Fruit fly (Drosophila melanogaster) whole organism, embryonic: Measurements from ENCODE around the gene dsx-c73A.

ENCODE experiments used
- Atf6 ChIP-seq: fragments of 200-800 bp; sonication (Bioruptor generic); IDR thresholded peaks from 2 replicates; pipeline ENCODE4 v1.3.6; 2022; ENCODE audit warnings: missing biosample characterization, missing genetic modification characterization
- Awh ChIP-seq: fragments of 200-800 bp; sonication (Bioruptor generic); IDR thresholded peaks from 2 replicates; pipeline ENCODE4, ENCODE4 v1.3.6; 2022; ENCODE audit warnings: missing biosample characterization, missing genetic modification characterization
- B-H2 ChIP-seq: fragments of 200-800 bp; sonication (Bioruptor generic); optimal IDR thresholded peaks from 2 replicates; lab custom pipeline; 2018; ENCODE audit warnings: missing biosample characterization, mild to moderate bottlenecking, missing genetic modification characterization
- C15 ChIP-seq: fragments of 200-800 bp; sonication (Bioruptor generic); IDR thresholded peaks from 3 replicates; pipeline ENCODE4 v1.3.6; 2022; ENCODE audit warnings: missing biosample characterization, missing genetic modification characterization
- CG10321 ChIP-seq: fragments of 200-800 bp; sonication (Bioruptor generic); IDR thresholded peaks from 2 replicates; pipeline ENCODE4 v1.3.6; 2022; ENCODE audit warnings: missing biosample characterization, missing genetic modification characterization
- CG10366 ChIP-seq: fragments of 200-800 bp; sonication (Bioruptor generic); IDR thresholded peaks from 2 replicates; pipeline ENCODE4 v1.3.6; 2022; ENCODE audit warnings: missing biosample characterization, missing genetic modification characterization
- CG11085 ChIP-seq: fragments of 200-800 bp; sonication (Bioruptor generic); IDR thresholded peaks from 2 replicates; pipeline ENCODE4 v1.3.6; 2022; ENCODE audit warnings: missing biosample characterization, missing genetic modification characterization
- CG13296 ChIP-seq: fragments of 200-800 bp; sonication (Bioruptor generic); optimal IDR thresholded peaks from 3 replicates; lab custom pipeline; 2018; ENCODE audit warnings: missing biosample characterization, mild to moderate bottlenecking, missing genetic modification characterization
- CG13775 ChIP-seq: fragments of 200-800 bp; sonication (Bioruptor generic); optimal IDR thresholded peaks from 3 replicates; lab custom pipeline; 2017; ENCODE audit warnings: missing biosample characterization, mild to moderate bottlenecking, missing genetic modification characterization
- CG14014 ChIP-seq: fragments of 200-800 bp; sonication (Bioruptor generic); IDR thresholded peaks from 2 replicates; pipeline ENCODE4 v1.3.6; 2022; ENCODE audit warnings: missing biosample characterization, missing genetic modification characterization
- CG14441 ChIP-seq: fragments of 200-800 bp; sonication (Bioruptor generic); IDR thresholded peaks from 2 replicates; pipeline ENCODE4 v1.3.6; 2022; ENCODE audit warnings: missing biosample characterization, missing genetic modification characterization
- CG15601 ChIP-seq: fragments of 200-800 bp; sonication (Bioruptor generic); optimal IDR thresholded peaks from 3 replicates; lab custom pipeline; 2019; ENCODE audit warnings: missing biosample characterization, mild to moderate bottlenecking, missing genetic modification characterization, moderate library complexity
- CG17361 ChIP-seq: fragments of 200-800 bp; sonication (Bioruptor generic); IDR thresholded peaks from 3 replicates; pipeline ENCODE4 v1.3.6; 2022; ENCODE audit warnings: missing biosample characterization, missing genetic modification characterization
- CG17568 ChIP-seq: fragments of 200-800 bp; sonication (Bioruptor generic); optimal IDR thresholded peaks from 2 replicates; lab custom pipeline; 2018; ENCODE audit warnings: missing biosample characterization, mild to moderate bottlenecking, missing genetic modification characterization, moderate library complexity
- CG2120 ChIP-seq: fragments of 200-800 bp; sonication (Bioruptor generic); optimal IDR thresholded peaks from 3 replicates; lab custom pipeline; 2016; ENCODE audit warnings: missing biosample characterization, missing genetic modification characterization
- CG30020 ChIP-seq: fragments of 200-800 bp; optimal IDR thresholded peaks from 2 replicates; lab custom pipeline; 2019; ENCODE audit warnings: missing biosample characterization, mild to moderate bottlenecking, missing genetic modification characterization, moderate library complexity
- CG3838 ChIP-seq: fragments of 200-800 bp; sonication (Bioruptor generic); optimal IDR thresholded peaks from 3 replicates; lab custom pipeline; 2016; ENCODE audit warnings: missing biosample characterization, missing genetic modification characterization
- D19A ChIP-seq: fragments of 200-800 bp; optimal IDR thresholded peaks from 3 replicates; lab custom pipeline; 2019; ENCODE audit warnings: missing biosample characterization, mild to moderate bottlenecking, missing genetic modification characterization, moderate library complexity
- Dip3 ChIP-seq: fragments of 200-800 bp; sonication (Bioruptor generic); optimal IDR thresholded peaks from 3 replicates; lab custom pipeline; 2016; ENCODE audit warnings: missing biosample characterization, missing genetic modification characterization
- Dp ChIP-seq: fragments of 200-800 bp; sonication (Bioruptor generic); optimal IDR thresholded peaks from 2 replicates; lab custom pipeline; 2018; ENCODE audit warnings: missing biosample characterization, mild to moderate bottlenecking, missing genetic modification characterization, moderate library complexity
- Dref ChIP-seq: fragments of 200-800 bp; sonication (Bioruptor generic); IDR thresholded peaks from 2 replicates; pipeline ENCODE4 v1.3.6; 2022; ENCODE audit warnings: missing biosample characterization, missing genetic modification characterization
- HLH3B ChIP-seq: fragments of 200-800 bp; sonication (Bioruptor generic); IDR thresholded peaks from 2 replicates; pipeline ENCODE4 v1.3.6; 2022; ENCODE audit warnings: missing biosample characterization, missing genetic modification characterization
- Hmr ChIP-seq: fragments of 200-800 bp; sonication (Bioruptor generic); optimal IDR thresholded peaks from 3 replicates; lab custom pipeline; 2017; ENCODE audit warnings: mild to moderate bottlenecking, missing biosample characterization, missing genetic modification reagents, missing genetic modification characterization
- Lim3 ChIP-seq: fragments of 200-800 bp; sonication (Bioruptor generic); IDR thresholded peaks from 2 replicates; pipeline ENCODE4 v1.3.6; 2022; ENCODE audit warnings: missing biosample characterization, missing genetic modification characterization
- MESR4 ChIP-seq: fragments of 200-800 bp; sonication (Bioruptor generic); optimal IDR thresholded peaks from 2 replicates; lab custom pipeline; 2018; ENCODE audit warnings: missing biosample characterization, mild to moderate bottlenecking, missing genetic modification characterization, moderate library complexity
- Neu2 ChIP-seq: fragments of 200-800 bp; sonication (Bioruptor generic); optimal IDR thresholded peaks from 3 replicates; lab custom pipeline; 2016; ENCODE audit warnings: missing biosample characterization, missing genetic modification characterization, borderline replicate concordance
- Nf-YC ChIP-seq: fragments of 200-800 bp; optimal IDR thresholded peaks from 3 replicates; lab custom pipeline; 2019; ENCODE audit warnings: missing biosample characterization, mild to moderate bottlenecking, missing genetic modification characterization, moderate library complexity
- Optix ChIP-seq: fragments of 200-800 bp; sonication (Bioruptor generic); IDR thresholded peaks from 3 replicates; pipeline ENCODE4 v1.3.6; 2022; ENCODE audit warnings: missing biosample characterization, missing genetic modification characterization
- Poxn ChIP-seq: fragments of 200-800 bp; sonication (Bioruptor generic); IDR thresholded peaks from 2 replicates; pipeline ENCODE4 v1.3.6; 2022; ENCODE audit warnings: missing biosample characterization, missing genetic modification characterization
- Sox102F ChIP-seq: fragments of 200-800 bp; sonication (Bioruptor generic); optimal IDR thresholded peaks from 2 replicates; lab custom pipeline; 2018; ENCODE audit warnings: missing biosample characterization, mild to moderate bottlenecking, missing genetic modification characterization, moderate library complexity
- Stat92E ChIP-seq, 3 experiments: fragments of >200 bp in 2 of 3; fragments of 200-800 bp in 1 of 3; sonication (Bioruptor generic) in 1 of 3; optimal IDR thresholded peaks; 2 replicates each; lab custom pipeline; 2017 to 2019; ENCODE audit warnings: missing biosample characterization in 3 of 3, missing genetic modification characterization in 3 of 3, mild to moderate bottlenecking in 1 of 3, moderate library complexity in 1 of 3
- al ChIP-seq: fragments of 200-800 bp; sonication (Bioruptor generic); IDR thresholded peaks from 2 replicates; pipeline ENCODE4 v1.3.6; 2022; ENCODE audit warnings: missing biosample characterization, missing genetic modification characterization
- cwo ChIP-seq: fragments of 200-800 bp; sonication (Bioruptor generic); optimal IDR thresholded peaks from 3 replicates; lab custom pipeline; 2017; ENCODE audit warnings: missing biosample characterization, missing genetic modification characterization, mild to moderate bottlenecking, moderate library complexity, missing genetic modification reagents
- dysf ChIP-seq: fragments of 200-800 bp; sonication (Bioruptor generic); IDR thresholded peaks from 3 replicates; pipeline ENCODE4 v1.3.6; 2022; ENCODE audit warnings: missing biosample characterization, missing genetic modification characterization
- ewg ChIP-seq: fragments of 200-800 bp; sonication (Bioruptor generic); optimal IDR thresholded peaks from 3 replicates; lab custom pipeline; 2017; ENCODE audit warnings: mild to moderate bottlenecking, missing biosample characterization, missing genetic modification reagents, missing genetic modification characterization
- fd96Cb ChIP-seq: fragments of 200-800 bp; sonication (Bioruptor generic); optimal IDR thresholded peaks from 2 replicates; lab custom pipeline; 2018; ENCODE audit warnings: missing biosample characterization, mild to moderate bottlenecking, missing genetic modification characterization, moderate library complexity
- ham ChIP-seq: fragments of 200-800 bp; sonication (Bioruptor generic); IDR thresholded peaks from 2 replicates; pipeline ENCODE4 v1.3.6; 2022; ENCODE audit warnings: missing biosample characterization, missing genetic modification characterization
- hth ChIP-seq: fragments of >200 bp; optimal IDR thresholded peaks from 2 replicates; lab custom pipeline; 2017; ENCODE audit warnings: inconsistent platforms
- ind ChIP-seq: fragments of 200-800 bp; sonication (Bioruptor generic); optimal IDR thresholded peaks from 3 replicates; lab custom pipeline; 2016; ENCODE audit warnings: missing biosample characterization, missing genetic modification characterization
- kay ChIP-seq: fragments of 200-800 bp; sonication (Bioruptor generic); optimal IDR thresholded peaks from 2 replicates; lab custom pipeline; 2016; ENCODE audit warnings: missing biosample characterization, missing genetic modification characterization
- luna ChIP-seq: fragments of 200-800 bp; sonication (Bioruptor generic); optimal IDR thresholded peaks from 2 replicates; lab custom pipeline; 2016; ENCODE audit warnings: missing biosample characterization, missing genetic modification characterization
- odd ChIP-seq: fragments of 200-800 bp; sonication (Bioruptor generic); optimal IDR thresholded peaks from 2 replicates; lab custom pipeline; 2017; ENCODE audit warnings: missing biosample characterization, mild to moderate bottlenecking, missing genetic modification characterization
- pho ChIP-seq: fragments of 200-800 bp; sonication (Bioruptor generic); optimal IDR thresholded peaks from 2 replicates; lab custom pipeline; 2016; ENCODE audit warnings: missing biosample characterization, missing genetic modification characterization
- pzg ChIP-seq: fragments of 200-800 bp; sonication (Bioruptor generic); optimal IDR thresholded peaks from 3 replicates; lab custom pipeline; 2018; ENCODE audit warnings: missing biosample characterization, mild to moderate bottlenecking, missing genetic modification characterization, moderate library complexity
- row ChIP-seq: fragments of 200-800 bp; sonication (Bioruptor generic); IDR thresholded peaks from 3 replicates; pipeline ENCODE4 v1.3.6; 2022; ENCODE audit warnings: missing biosample characterization, missing genetic modification characterization
- schlank ChIP-seq: fragments of 200-800 bp; sonication (Bioruptor generic); optimal IDR thresholded peaks from 2 replicates; lab custom pipeline; 2018; ENCODE audit warnings: missing biosample characterization, mild to moderate bottlenecking, missing genetic modification characterization
- seq ChIP-seq: fragments of 200-800 bp; sonication (Bioruptor generic); IDR thresholded peaks from 2 replicates; pipeline ENCODE4 v1.3.6; 2022; ENCODE audit warnings: missing biosample characterization, missing genetic modification characterization
- sr ChIP-seq: fragments of 200-800 bp; sonication (Bioruptor generic); IDR thresholded peaks from 3 replicates; pipeline ENCODE4 v1.3.6; 2022; ENCODE audit warnings: missing biosample characterization, missing genetic modification characterization
- stwl ChIP-seq: fragments of 200-800 bp; sonication (Bioruptor generic); optimal IDR thresholded peaks from 3 replicates; lab custom pipeline; 2018; ENCODE audit warnings: missing biosample characterization, mild to moderate bottlenecking, missing genetic modification characterization, moderate library complexity
- unpg ChIP-seq: fragments of 200-800 bp; sonication (Bioruptor generic); optimal IDR thresholded peaks from 3 replicates; lab custom pipeline; 2018; ENCODE audit warnings: missing biosample characterization, mild to moderate bottlenecking, missing genetic modification characterization, moderate library complexity

dsx-c73A gene

DNA sequence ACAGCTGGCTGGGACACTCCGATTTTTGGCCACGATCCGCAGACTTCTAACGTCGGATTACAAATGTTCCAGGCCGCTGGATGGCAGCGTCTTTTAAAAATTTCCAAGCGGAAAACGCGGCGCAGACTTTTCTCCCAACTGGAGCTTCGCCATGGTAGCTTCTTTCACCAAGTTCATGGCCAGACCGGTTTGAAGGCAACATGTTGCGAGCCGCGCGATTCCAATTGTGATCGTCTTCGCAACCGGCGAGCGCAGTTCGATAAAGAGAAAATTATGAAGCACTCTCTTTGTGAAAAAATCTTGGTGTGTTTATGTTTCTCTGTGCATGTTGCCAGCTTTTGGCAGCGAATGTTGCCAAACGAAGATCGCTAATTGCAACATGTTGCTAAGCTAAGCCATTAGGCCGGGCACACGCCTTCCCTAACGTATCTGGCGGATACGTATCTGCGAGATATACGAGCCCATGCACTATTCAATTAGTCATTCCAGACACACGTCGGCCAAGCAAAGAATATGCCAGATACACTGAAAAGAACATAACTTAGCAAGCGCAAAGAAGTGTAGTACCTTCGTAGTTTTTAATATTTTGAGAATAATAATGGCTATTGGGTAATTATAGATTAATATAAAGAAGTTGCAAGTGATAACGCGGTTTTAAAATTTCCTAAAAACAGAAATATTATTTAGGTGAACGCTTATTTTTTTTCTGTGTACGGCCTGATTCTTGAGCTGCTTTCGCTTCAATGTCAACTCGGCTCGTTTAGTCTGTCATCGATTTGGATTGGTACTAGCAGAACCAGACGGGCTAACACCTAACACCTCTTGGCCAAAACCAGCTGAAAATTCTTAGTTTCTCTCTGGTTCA is at the start of gene dsx-c73A:
TSS of gene dsx-c73A (minus strand) at position 72 of the 865 bp plus-strand sequence.
- TF ChIP-seq CG13296 (GFP tag; lab: Kevin White, UChicago) (no peak), Awh (GFP tag; lab: Robert Waterston, UW) (0 out of 2 replicates have a peak, but pooled peaks have one; percentile 37), stwl (tag; lab: Kevin White, UChicago) (no peak), Atf6 (no peak), CG17568 (GFP tag; lab: Kevin White, UChicago) (no peak), CG11085 (no peak), Lim3 (GFP tag; lab: Robert Waterston, UW) (no peak), B-H2 (GFP tag; lab: Kevin White, UChicago) (no peak), CG30020 (no peak), CG3838 (GFP tag; lab: Kevin White, UChicago) (no peak), cwo (GFP tag; lab: Kevin White, UChicago) (no peak), hth (no peak), dysf (GFP tag; lab: Robert Waterston, UW) (no peak), CG13775 (GFP tag; lab: Kevin White, UChicago) (peak; percentile 38), row (GFP tag; lab: Robert Waterston, UW) (peak; percentile 52; the same call in 2 of the 3 replicates), unpg (GFP tag; lab: Kevin White, UChicago) (peak; percentile 42), pzg (GFP tag; lab: Kevin White, UChicago) (no peak), MESR4 (no peak), schlank (tag; lab: Kevin White, UChicago) (no peak), Hmr (GFP tag; lab: Kevin White, UChicago) (no peak), Optix (GFP tag; lab: Robert Waterston, UW) (no peak), HLH3B (GFP tag; lab: Robert Waterston, UW) (peak; percentile 24; the same call in 1 of the 2 replicates), Dip3 (no peak), CG2120 (GFP tag; lab: Kevin White, UChicago) (no peak), CG10366 (GFP tag; lab: Robert Waterston, UW) (peak; percentile 34; the same call in 1 of the 2 replicates), Poxn (GFP tag; lab: Robert Waterston, UW) (no peak), Sox102F (GFP tag; lab: Kevin White, UChicago) (peak; percentile 56), luna (GFP tag; lab: Kevin White, UChicago) (no peak), odd (GFP tag; lab: Kevin White, UChicago) (no peak), Nf-YC (no peak), Stat92E (GFP tag; optimal IDR thresholded peaks at IDR 0.05; lab: Kevin White, UChicago) (no peak), Dref (no peak), fd96Cb (peak; percentile 53), sr (GFP tag; lab: Robert Waterston, UW) (no peak), Dp (no peak), Neu2 (GFP tag; lab: Kevin White, UChicago) (no peak), CG10321 (no peak), CG15601 (peak; percentile 52), ham (GFP tag; lab: Robert Waterston, UW) (no peak), CG17361 (0 out of 3 replicates have a peak, but pooled peaks have one; percentile 20), CG14014 (no peak), ewg (GFP tag; lab: Kevin White, UChicago) (peak; percentile 10), ind (no peak), al (GFP tag; lab: Robert Waterston, UW) (no peak), seq (GFP tag; lab: Robert Waterston, UW) (no peak), pho (GFP tag; lab: Kevin White, UChicago) (no peak), C15 (GFP tag; lab: Robert Waterston, UW) (no peak), CG14441 (no peak; the same call in 1 of the 2 replicates), kay (GFP tag; lab: Kevin White, UChicago) (no peak), D19A (peak; percentile 21)
